Worm (Caenorhabditis elegans) whole organism, L2 larva: ENCODE results near the gene srh-1.

Source experiments
- F13H6.1 ChIP-seq: sonication (generic microtip); optimal IDR thresholded peaks from 2 replicates; lab custom pipeline; 2016; ENCODE audit warnings: missing genetic modification characterization, missing compliant biosample characterization
- aly-2 ChIP-seq: fragments of 150-350 bp; optimal IDR thresholded peaks from 2 replicates; lab custom pipeline; 2014; ENCODE audit warnings: missing biosample characterization, missing genetic modification characterization
- ama-1 ChIP-seq: fragments of 150-350 bp; optimal IDR thresholded peaks from 2 replicates; lab custom pipeline; 2018; ENCODE audit warnings: inconsistent platforms
- blmp-1 ChIP-seq: sonication (generic microtip); optimal IDR thresholded peaks from 2 replicates; lab custom pipeline; 2017; ENCODE audit warnings: missing genetic modification characterization, mild to moderate bottlenecking, missing compliant biosample characterization, antibody characterized with exemption, moderate library complexity; ENCODE audit not compliant: insufficient read depth
- ceh-16 ChIP-seq: fragments of 150-350 bp; optimal IDR thresholded peaks from 2 replicates; lab custom pipeline; 2014; ENCODE audit warnings: missing biosample characterization, missing genetic modification characterization
- ceh-82 ChIP-seq: fragments of 150-350 bp; optimal IDR thresholded peaks from 2 replicates; lab custom pipeline; 2014; ENCODE audit warnings: missing biosample characterization, missing genetic modification characterization
- crh-2 ChIP-seq: sonication (generic microtip); optimal IDR thresholded peaks from 2 replicates; lab custom pipeline; 2017; ENCODE audit warnings: missing biosample characterization, missing genetic modification characterization
- dmd-4 ChIP-seq: sonication (generic microtip); optimal IDR thresholded peaks from 2 replicates; lab custom pipeline; 2017; ENCODE audit warnings: missing biosample characterization, missing genetic modification characterization
- elt-1 ChIP-seq: fragments of 150-350 bp; optimal IDR thresholded peaks from 2 replicates; lab custom pipeline; 2014; ENCODE audit warnings: missing biosample characterization, missing genetic modification characterization
- elt-3 ChIP-seq: sonication (generic microtip); optimal IDR thresholded peaks from 2 replicates; lab custom pipeline; 2017; ENCODE audit warnings: missing biosample characterization, missing genetic modification characterization
- fos-1 ChIP-seq: fragments of 150-350 bp; optimal IDR thresholded peaks from 2 replicates; lab custom pipeline; 2014; ENCODE audit warnings: missing biosample characterization, missing genetic modification characterization
- gmeb-1 ChIP-seq: fragments of 150-350 bp; optimal IDR thresholded peaks from 2 replicates; lab custom pipeline; 2014; ENCODE audit warnings: missing biosample characterization, missing genetic modification characterization
- lin-11 ChIP-seq: fragments of 150-350 bp; sonication (generic microtip); optimal IDR thresholded peaks from 2 replicates; lab custom pipeline; 2014; ENCODE audit warnings: missing biosample characterization, missing genetic modification characterization, inconsistent platforms, mixed read lengths
- lin-39 ChIP-seq: fragments of 150-350 bp; optimal IDR thresholded peaks from 2 replicates; lab custom pipeline; 2014; ENCODE audit warnings: missing biosample characterization, missing genetic modification reagents, missing genetic modification characterization
- lsy-2 ChIP-seq, 2 experiments: fragments of 150-350 bp in 1 of 2; sonication (generic microtip) in 1 of 2; optimal IDR thresholded peaks; 2 replicates each; lab custom pipeline; 2014 to 2017; ENCODE audit warnings: missing biosample characterization in 2 of 2, missing genetic modification characterization in 2 of 2
- mab-5 ChIP-seq: fragments of 150-350 bp; optimal IDR thresholded peaks from 2 replicates; lab custom pipeline; 2014; ENCODE audit warnings: missing biosample characterization, missing genetic modification characterization
- mbf-1 ChIP-seq: sonication (generic microtip); optimal IDR thresholded peaks from 2 replicates; lab custom pipeline; 2017; ENCODE audit warnings: missing biosample characterization, missing genetic modification characterization
- mdl-1 ChIP-seq, 2 experiments: fragments of 150-350 bp in 1 of 2; sonication (generic microtip) in 1 of 2; optimal IDR thresholded peaks; 2 replicates each; lab custom pipeline; 2017; ENCODE audit warnings: missing biosample characterization in 2 of 2, missing genetic modification characterization in 2 of 2
- nhr-10 ChIP-seq: sonication (generic microtip); optimal IDR thresholded peaks from 2 replicates; lab custom pipeline; 2017; ENCODE audit warnings: missing biosample characterization, missing genetic modification characterization
- nhr-11 ChIP-seq: fragments of 150-350 bp; optimal IDR thresholded peaks from 2 replicates; lab custom pipeline; 2014; ENCODE audit warnings: missing biosample characterization, missing genetic modification characterization
- nhr-12 ChIP-seq: fragments of 150-350 bp; optimal IDR thresholded peaks from 2 replicates; lab custom pipeline; 2014; ENCODE audit warnings: missing biosample characterization, missing genetic modification characterization
- nhr-23 ChIP-seq: fragments of 150-350 bp; optimal IDR thresholded peaks from 2 replicates; lab custom pipeline; 2014; ENCODE audit warnings: missing biosample characterization, missing genetic modification reagents, missing genetic modification characterization
- nhr-237 ChIP-seq: fragments of 150-350 bp; optimal IDR thresholded peaks from 2 replicates; lab custom pipeline; 2014; ENCODE audit warnings: missing biosample characterization, missing genetic modification characterization
- nhr-25 ChIP-seq: fragments of 150-350 bp; sonication (generic microtip); optimal IDR thresholded peaks from 3 replicates; lab custom pipeline; 2014; ENCODE audit warnings: missing biosample characterization, missing genetic modification characterization
- nhr-6 ChIP-seq: fragments of 150-350 bp; optimal IDR thresholded peaks from 2 replicates; lab custom pipeline; 2014; ENCODE audit warnings: missing biosample characterization, missing genetic modification characterization
- peb-1 ChIP-seq: fragments of 150-350 bp; optimal IDR thresholded peaks from 2 replicates; lab custom pipeline; 2014; ENCODE audit warnings: missing biosample characterization, missing genetic modification characterization
- skn-1 ChIP-seq: sonication (generic microtip); optimal IDR thresholded peaks from 2 replicates; lab custom pipeline; 2017; ENCODE audit warnings: missing biosample characterization, missing genetic modification characterization
- sma-3 ChIP-seq: sonication (generic microtip); optimal IDR thresholded peaks from 2 replicates; lab custom pipeline; 2016; ENCODE audit warnings: missing genetic modification reagents, missing genetic modification characterization, missing compliant biosample characterization
- sma-9 ChIP-seq, 2 experiments: fragments of 150-350 bp in 1 of 2; sonication (generic microtip) in 1 of 2; optimal IDR thresholded peaks; 2 replicates each; lab custom pipeline; 2014 to 2016; ENCODE audit warnings: missing genetic modification characterization in 2 of 2, mild to moderate bottlenecking in 1 of 2, missing biosample characterization in 1 of 2, missing compliant biosample characterization in 1 of 2, missing genetic modification reagents in 1 of 2, moderate library complexity in 1 of 2
- snpc-4 ChIP-seq: fragments of 150-350 bp; optimal IDR thresholded peaks from 2 replicates; lab custom pipeline; 2014; ENCODE audit warnings: missing biosample characterization, missing genetic modification characterization
- zag-1 ChIP-seq: fragments of 150-350 bp; optimal IDR thresholded peaks from 2 replicates; lab custom pipeline; 2014; ENCODE audit warnings: missing biosample characterization, missing genetic modification characterization
- ztf-1 ChIP-seq: fragments of 200-800 bp; sonication (Bioruptor generic); conservative IDR thresholded peaks from 2 replicates; pipeline ENCODE4 v1.3.6; 2022; ENCODE audit warnings: missing genetic modification characterization, missing compliant biosample characterization

srh-1 gene

DNA sequence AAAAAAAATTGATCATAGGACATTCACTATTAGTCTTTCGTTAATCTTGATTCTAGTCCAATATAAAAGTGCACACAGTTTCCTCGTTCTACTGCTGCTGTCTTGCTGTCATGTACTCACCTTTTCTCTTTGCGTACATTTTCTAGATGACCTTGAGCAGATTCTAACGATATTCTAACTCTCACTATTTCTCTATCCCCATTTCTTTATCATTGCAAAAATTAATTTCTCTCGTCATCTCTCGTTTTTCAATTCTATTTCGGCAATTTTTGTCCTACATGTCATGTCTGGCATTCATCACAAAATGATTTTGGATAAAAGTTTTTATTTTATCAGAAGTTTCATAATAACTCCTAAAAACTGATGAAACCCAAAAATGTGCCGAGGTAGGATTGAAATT, 23.1 kb downstream of the srh-1 start, which contains the start of gene ttll-5:
Gene ttll-5, plus strand, starts transcription at position 288 of the 400 bp plus-strand sequence.
- no peak for TF ChIP-seq zag-1
- TF ChIP-seq fos-1: peak; percentile 35
- TF ChIP-seq nhr-25 (tag; lab: Kevin White, UChicago): peak; percentile 66
- TF ChIP-seq sma-9 (GFP tag; optimal IDR thresholded peaks at IDR 0.05; lab: Kevin White, UChicago): peak; percentile 87
- no peak for TF ChIP-seq sma-9 (tag; optimal IDR thresholded peaks at IDR 0.05; lab: Kevin White, UChicago)
- peak; percentile 70 for TF ChIP-seq blmp-1
- TF ChIP-seq sma-3 (GFP tag; lab: Kevin White, UChicago): peak; percentile 12
- TF ChIP-seq, all 48 proteins: peak for 5

DNA sequence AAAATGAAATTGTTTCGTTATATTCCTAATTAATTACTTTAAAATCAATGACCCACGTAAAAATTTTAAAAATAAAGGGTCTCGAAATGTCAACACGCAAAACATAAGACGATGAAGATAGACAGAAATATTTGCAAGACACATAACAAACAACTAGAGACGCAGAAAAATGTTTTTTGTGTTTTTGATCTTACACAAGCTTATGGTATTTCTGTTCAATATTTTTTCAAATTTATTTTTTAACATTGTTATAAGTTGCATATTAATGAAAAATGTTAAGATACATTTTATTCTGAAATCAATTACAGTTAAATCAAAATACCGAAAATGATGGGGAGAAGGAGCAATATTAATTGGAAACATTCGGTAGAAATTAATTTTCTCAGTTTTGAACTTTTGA, 27.8 kb downstream of the srh-1 start, which contains the start of gene C55A6.3:
Gene C55A6.3, minus strand, starts transcription at position 101 of the 400 bp plus-strand sequence.
- TF ChIP-seq ama-1 (no peak), ceh-82 (no peak), elt-3 (tag; lab: Kevin White, UChicago) (no peak), lin-11 (tag; lab: Kevin White, UChicago) (no peak), lsy-2 (tag; optimal IDR thresholded peaks at IDR 0.05; lab: Kevin White, UChicago) (no peak), nhr-12 (no peak), snpc-4 (tag; lab: Kevin White, UChicago) (no peak), ztf-1 (GFP tag; lab: Robert Waterston, UW) (no peak), mab-5 (no peak), nhr-11 (tag; lab: Kevin White, UChicago) (no peak), skn-1 (tag; lab: Kevin White, UChicago) (no peak), blmp-1 (no peak)

DNA sequence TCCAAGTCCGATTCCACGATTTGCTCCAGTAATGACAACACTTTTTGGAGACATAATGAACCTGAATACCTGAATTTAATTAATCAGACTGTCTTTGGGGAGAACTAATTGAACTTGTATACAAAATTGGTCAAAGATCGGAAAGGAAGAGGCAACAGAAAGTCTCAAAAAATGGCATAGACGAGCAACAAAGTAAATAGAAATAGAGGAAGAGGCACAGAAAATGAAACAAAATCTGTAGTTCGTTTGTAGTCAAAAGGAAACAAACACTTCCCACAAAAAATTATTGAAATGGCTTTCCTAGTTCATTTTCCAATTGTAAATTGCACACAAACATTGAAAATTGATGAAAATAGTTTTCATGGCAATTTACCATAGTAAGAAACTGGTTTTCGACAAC, 29.0 kb downstream of the srh-1 start, which contains the start of gene C55A6.6:
Gene C55A6.6, minus strand, starts transcription at position 61 of the 400 bp plus-strand sequence.
- TF ChIP-seq dmd-4 (tag; lab: Kevin White, UChicago) (no peak), sma-3 (GFP tag; lab: Kevin White, UChicago) (no peak), ceh-82 (no peak), gmeb-1 (tag; lab: Kevin White, UChicago) (no peak), peb-1 (tag; lab: Kevin White, UChicago) (no peak), elt-1 (tag; lab: Kevin White, UChicago) (no peak), lin-39 (tag; lab: Kevin White, UChicago) (no peak), nhr-23 (tag; lab: Kevin White, UChicago) (no peak), nhr-11 (tag; lab: Kevin White, UChicago) (no peak), ceh-16 (tag; lab: Kevin White, UChicago) (no peak), nhr-237 (tag; lab: Kevin White, UChicago) (no peak), crh-2 (no peak), mdl-1 (tag; optimal IDR thresholded peaks at IDR 0.05; lab: Kevin White, UChicago) (no peak), mab-5 (no peak), lin-11 (tag; lab: Kevin White, UChicago) (no peak), aly-2 (tag; lab: Kevin White, UChicago) (no peak), fos-1 (no peak)

DNA sequence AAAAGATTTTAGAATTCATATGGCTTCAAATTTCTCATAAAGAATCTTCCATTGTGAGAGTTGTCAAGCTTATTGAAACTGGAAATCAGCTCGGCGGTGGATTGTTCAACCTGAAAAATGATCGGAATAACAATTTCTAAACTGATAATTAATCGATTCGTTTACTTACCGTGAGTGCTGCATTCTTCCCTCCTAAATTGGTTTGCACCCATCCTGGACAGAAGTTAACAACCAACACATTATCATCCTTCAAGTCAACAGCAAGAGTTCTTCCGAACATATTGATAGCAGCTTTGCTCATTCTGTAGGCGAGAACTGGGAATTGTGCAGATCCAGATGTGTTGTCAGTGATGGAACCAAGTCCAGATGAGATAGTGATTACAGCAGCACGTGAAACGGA, 29.5 kb downstream of the srh-1 start:
- TF ChIP-seq mbf-1 (tag; lab: Kevin White, UChicago) (no peak), F13H6.1 (tag; lab: Kevin White, UChicago) (no peak), ama-1 (no peak)

DNA sequence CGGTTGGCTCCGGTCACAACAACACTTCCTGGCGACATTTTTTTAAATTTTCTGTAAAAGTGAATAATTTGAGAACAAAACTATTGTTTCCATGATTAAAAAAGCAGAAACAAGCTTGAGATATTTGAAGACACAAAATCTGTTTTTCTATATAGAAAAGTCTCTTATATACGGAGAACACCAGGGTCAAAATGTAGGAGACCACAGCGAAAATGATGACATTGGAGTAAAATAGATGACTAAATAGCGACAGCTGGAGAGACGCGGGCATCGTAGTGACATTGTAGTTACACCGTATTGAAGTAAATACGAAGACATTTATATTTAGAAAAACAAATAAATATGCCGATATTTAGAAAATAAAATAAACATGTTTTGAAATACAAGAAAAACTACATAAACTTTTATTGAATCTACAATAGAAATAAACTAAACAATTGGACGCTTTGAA, 30.5 kb downstream of the srh-1 start, which contains the start of gene sdz-8:
Gene sdz-8, minus strand, starts transcription at position 51 of the 451 bp plus-strand sequence.
- TF ChIP-seq sma-9 (GFP tag; optimal IDR thresholded peaks at IDR 0.05; lab: Kevin White, UChicago): no peak
- no peak for TF ChIP-seq sma-9 (tag; optimal IDR thresholded peaks at IDR 0.05; lab: Kevin White, UChicago)
- no peak for TF ChIP-seq nhr-25 (tag; lab: Kevin White, UChicago)
- no peak for TF ChIP-seq nhr-6 (tag; lab: Kevin White, UChicago)
- TF ChIP-seq mbf-1 (tag; lab: Kevin White, UChicago): no peak
- no peak for TF ChIP-seq nhr-23 (tag; lab: Kevin White, UChicago)
- no peak for TF ChIP-seq zag-1
- no peak for TF ChIP-seq nhr-10 (tag; lab: Kevin White, UChicago)
- no peak for TF ChIP-seq nhr-11 (tag; lab: Kevin White, UChicago)
- no peak for TF ChIP-seq mdl-1 (tag; optimal IDR thresholded peaks at IDR 0.05; lab: Kevin White, UChicago)
- no peak for TF ChIP-seq skn-1 (tag; lab: Kevin White, UChicago)
